Fruit fly (Drosophila melanogaster) whole organism, pupa: ENCODE data around the gene tst.

Experiments used
- CG13204 ChIP-seq: fragments of 200-800 bp; sonication (Bioruptor generic); optimal IDR thresholded peaks from 2 replicates; lab custom pipeline; 2018; ENCODE audit warnings: missing biosample characterization, mild to moderate bottlenecking, missing genetic modification characterization, moderate library complexity
- CG32121 ChIP-seq: fragments of 200-800 bp; sonication (Bioruptor generic); IDR thresholded peaks from 2 replicates; pipeline ENCODE4 v1.3.6; 2022; ENCODE audit warnings: missing biosample characterization, missing genetic modification characterization
- CG34367 ChIP-seq: fragments of 200-800 bp; sonication (Bioruptor generic); optimal IDR thresholded peaks from 2 replicates; lab custom pipeline; 2018; ENCODE audit warnings: missing biosample characterization, mild to moderate bottlenecking, missing genetic modification characterization
- CG4496 ChIP-seq: fragments of 200-800 bp; sonication (Bioruptor generic); IDR thresholded peaks from 3 replicates; pipeline ENCODE4 v1.3.6; 2022; ENCODE audit warnings: missing biosample characterization, missing genetic modification characterization
- CG8301 ChIP-seq: fragments of 200-800 bp; sonication (Bioruptor generic); optimal IDR thresholded peaks from 2 replicates; lab custom pipeline; 2018; ENCODE audit warnings: missing biosample characterization, mild to moderate bottlenecking, missing genetic modification characterization
- EcR ChIP-seq: fragments of 200-800 bp; sonication (Bioruptor generic); optimal IDR thresholded peaks from 3 replicates; lab custom pipeline; 2019; ENCODE audit warnings: missing biosample characterization, missing genetic modification characterization, mild to moderate bottlenecking, moderate library complexity, missing genetic modification reagents
- Ets98B ChIP-seq: fragments of 200-800 bp; sonication (Bioruptor generic); IDR thresholded peaks from 2 replicates; pipeline ENCODE4 v1.3.6; 2022; ENCODE audit warnings: missing biosample characterization, missing genetic modification characterization
- Snoo ChIP-seq: fragments of 200-800 bp; sonication (Bioruptor generic); optimal IDR thresholded peaks from 3 replicates; lab custom pipeline; 2017; ENCODE audit warnings: missing biosample characterization, mild to moderate bottlenecking, missing genetic modification characterization, inconsistent platforms
- fd96Ca ChIP-seq: fragments of 200-800 bp; sonication (Bioruptor generic); IDR thresholded peaks from 3 replicates; pipeline ENCODE4 v1.3.6; 2022; ENCODE audit warnings: missing biosample characterization, missing genetic modification characterization
- rn ChIP-seq: fragments of 200-800 bp; sonication (Bioruptor generic); IDR thresholded peaks from 2 replicates; pipeline ENCODE4 v1.3.6; 2022; ENCODE audit warnings: missing biosample characterization, missing genetic modification characterization

DNA sequence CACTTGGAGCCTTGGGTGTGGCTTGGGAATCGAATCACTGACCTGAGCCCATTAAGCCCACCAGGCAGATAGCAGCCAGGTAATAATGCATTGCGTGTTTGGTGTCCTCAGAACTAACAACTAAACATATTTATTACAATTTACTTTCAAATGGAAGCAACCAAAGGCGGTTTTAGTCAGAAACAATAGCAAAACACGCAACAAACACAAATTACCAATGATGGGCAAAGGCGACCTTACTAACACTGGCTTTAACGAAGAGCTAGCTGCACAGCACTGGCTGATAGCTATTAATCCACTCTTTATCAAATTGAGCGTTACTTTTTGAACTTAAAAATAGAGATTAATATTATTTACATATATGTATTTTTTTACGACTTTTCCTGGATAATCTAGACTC is 9.6 kb downstream of the tst start, which contains the start of gene udt:
- TF ChIP-seq rn (no peak), EcR (GFP tag; lab: Kevin White, UChicago) (no peak), Ets98B (GFP tag; lab: Robert Waterston, UW) (no peak), Snoo (tag; lab: Kevin White, UChicago) (no peak), fd96Ca (GFP tag; lab: Robert Waterston, UW) (no peak), CG34367 (tag; lab: Kevin White, UChicago) (no peak), CG4496 (GFP tag; lab: Robert Waterston, UW) (no peak), CG32121 (no peak), CG13204 (GFP tag; lab: Kevin White, UChicago) (no peak), CG8301 (no peak)
